Fruit fly (Drosophila melanogaster) whole organism, larva: Measurements from ENCODE around the gene CG6195.

ENCODE experiments used
- noc ChIP-seq: fragments of 200-800 bp; sonication (Bioruptor generic); optimal IDR thresholded peaks from 3 replicates; lab custom pipeline; 2019; ENCODE audit warnings: missing biosample characterization, mild to moderate bottlenecking, missing genetic modification characterization, moderate library complexity

CG6195 gene

DNA sequence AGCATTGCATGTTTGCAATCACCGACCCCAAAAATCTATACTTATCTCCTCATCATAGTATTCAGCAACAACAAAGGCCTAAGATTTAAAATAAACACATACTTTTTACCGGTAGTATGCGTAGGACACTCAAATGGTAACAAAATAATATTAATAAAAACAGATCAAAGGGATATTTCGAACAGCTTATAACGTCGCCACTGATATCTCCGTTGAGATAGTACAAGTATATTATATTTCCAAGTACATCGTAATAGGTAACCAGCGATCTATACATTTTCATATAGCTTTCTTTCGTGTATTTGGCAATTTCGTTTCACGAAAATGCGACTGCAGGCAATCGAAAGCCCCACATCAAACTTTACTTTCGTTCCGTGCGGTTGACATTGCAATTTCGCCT is 45.2 kb downstream of the CG6195 start, which contains the start of gene CG7342:
TSS of gene CG7342 (plus strand) at position 380 of the 400 bp plus-strand sequence.
- TF ChIP-seq noc (tag; lab: Kevin White, UChicago) = no peak

dm6 chr3R:19600335-19600734 is 47.9 kb downstream of the CG6195 start, which contains the start of gene CG7333:
CG7333 (plus strand) TSS chr3R:19600635.
- TF ChIP-seq noc (tag; lab: Kevin White, UChicago) = no peak

DNA sequence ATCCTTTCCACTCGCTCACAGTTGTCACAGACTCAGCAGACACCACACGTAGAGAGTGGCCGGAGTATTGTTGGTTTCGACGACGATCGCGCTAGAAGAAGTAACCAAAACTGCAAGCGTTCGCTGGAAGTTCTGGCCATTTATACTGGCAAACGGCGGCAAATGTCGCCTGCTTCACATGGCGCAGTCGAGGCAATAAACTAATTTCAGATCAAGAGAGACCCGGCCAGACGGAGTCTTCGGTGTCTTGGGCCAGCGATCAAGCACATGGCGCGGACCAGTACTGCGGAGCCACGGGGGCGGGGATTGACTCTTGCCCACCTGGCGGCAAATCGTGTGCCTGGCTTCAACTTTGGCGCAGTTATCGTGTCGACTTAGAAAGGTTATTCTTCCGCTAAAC is 49.4 kb downstream of the CG6195 start, which contains the start of gene Cpr92A:
TSS of gene Cpr92A (minus strand) at position 101 of the 400 bp plus-strand sequence.
- no peak for TF ChIP-seq noc (tag; lab: Kevin White, UChicago)
